Worm (Caenorhabditis elegans) whole organism, late embryonic: ENCODE results near the gene fkh-7.

Experiments used
- ama-1 ChIP-seq: fragments of 150-350 bp; optimal IDR thresholded peaks from 2 replicates; lab custom pipeline; 2014
- ceh-45 ChIP-seq: fragments of 200-800 bp; sonication (Bioruptor generic); IDR thresholded peaks from 2 replicates; pipeline ENCODE4 v1.3.6; 2022; ENCODE audit warnings: missing genetic modification reagents, missing genetic modification characterization, missing compliant biosample characterization
- hlh-13 ChIP-seq: fragments of 200-800 bp; sonication (Bioruptor generic); optimal IDR thresholded peaks from 2 replicates; lab custom pipeline; 2018; ENCODE audit warnings: mild to moderate bottlenecking, missing genetic modification characterization, missing compliant biosample characterization
- npax-4 ChIP-seq: sonication (generic microtip); optimal IDR thresholded peaks from 2 replicates; lab custom pipeline; 2016; ENCODE audit warnings: missing genetic modification characterization, missing compliant biosample characterization
- pha-4 ChIP-seq: fragments of 150-350 bp; optimal IDR thresholded peaks from 2 replicates; lab custom pipeline; 2018; ENCODE audit warnings: missing biosample characterization, missing genetic modification reagents, missing genetic modification characterization
- tbx-2 ChIP-seq: sonication (generic microtip); optimal IDR thresholded peaks from 2 replicates; lab custom pipeline; 2016; ENCODE audit warnings: missing genetic modification characterization, missing compliant biosample characterization

DNA sequence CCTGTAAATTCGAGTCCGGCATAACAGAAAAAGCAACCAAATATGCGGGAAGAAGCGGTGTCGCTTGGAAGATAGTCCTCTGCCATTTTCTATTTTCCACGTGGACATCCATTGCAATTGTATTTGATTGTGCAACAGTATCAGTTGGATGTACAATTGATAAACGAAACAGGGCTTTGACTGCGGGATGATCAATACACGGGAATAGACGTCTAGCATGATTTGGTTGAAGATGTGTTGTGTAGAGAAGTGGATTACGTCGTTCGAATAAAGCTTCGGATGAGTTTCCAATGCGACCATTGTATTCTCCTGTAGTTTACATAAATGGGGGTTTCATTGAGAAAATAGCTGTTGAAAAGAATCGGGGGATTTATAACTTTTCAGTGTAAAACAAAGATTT is 11.8 kb upstream of the fkh-7 start:
- TF ChIP-seq tbx-2 = no peak
- no peak for TF ChIP-seq pha-4
- no peak for TF ChIP-seq hlh-13 (GFP tag; lab: Kevin White, UChicago)
- no peak for TF ChIP-seq ama-1 (lab: Kevin White, UChicago)
- no peak for TF ChIP-seq ceh-45
- no peak for TF ChIP-seq npax-4 (tag; lab: Kevin White, UChicago)
